Fruit fly (Drosophila melanogaster): ENCODE results near the gene hiro.

Gene hiro

dm6 chr3L:654019-654418 lies 33.7 kb downstream of the hiro start, which contains the start of the genes MED30 and Rev1 (continued):
- TF ChIP-seq CG11762 (GFP tag; optimal IDR thresholded peaks at IDR 0.05; ENCODE audit: insufficient read depth) (peak; percentile 92), CG3032 (tag; optimal IDR thresholded peaks at IDR 0.05) (peak; percentile 89), pdm3 (GFP tag; optimal IDR thresholded peaks at IDR 0.05) (peak; percentile 97), Met (GFP tag; optimal IDR thresholded peaks at IDR 0.05) (peak; percentile 96), fd59A (GFP tag; optimal IDR thresholded peaks at IDR 0.05) (peak; percentile 71), CG15336 (GFP tag; IDR thresholded peaks at IDR 0.05) (peak; percentile 87), Sox14 (GFP tag; optimal IDR thresholded peaks at IDR 0.05) (peak; percentile 94), CG10631 (GFP tag; optimal IDR thresholded peaks at IDR 0.05) (peak; percentile 97), CG6854 (GFP tag; optimal IDR thresholded peaks at IDR 0.05) (peak; percentile 72), ss (GFP tag; optimal IDR thresholded peaks at IDR 0.05) (peak; percentile 38 to 80), CG7368 (GFP tag; optimal IDR thresholded peaks at IDR 0.05) (peak; percentile 91), CG6276 (GFP tag; optimal IDR thresholded peaks at IDR 0.05) (peak; percentile 70), Lpt (GFP tag; optimal IDR thresholded peaks at IDR 0.05) (peak; percentile 86), CG8119 (GFP tag; IDR thresholded peaks at IDR 0.05) (peak; percentile 80), esn (GFP tag; optimal IDR thresholded peaks at IDR 0.05) (peak; percentile 97)

- TF ChIP-seq Eip78C (GFP tag) (peak; percentile 22), CG6163 (GFP tag; IDR thresholded peaks at IDR 0.05) (0 out of 3 replicates have a peak, but pooled peaks have one; percentile 8), cyc (GFP tag; optimal IDR thresholded peaks at IDR 0.05) (no peak), CG16779 (tag; optimal IDR thresholded peaks at IDR 0.05) (no peak), CG7368 (GFP tag; optimal IDR thresholded peaks at IDR 0.05) (no peak), CG8632 (GFP tag; optimal IDR thresholded peaks at IDR 0.05) (no peak), Sox15 (GFP tag; optimal IDR thresholded peaks at IDR 0.05) (no peak), dac (GFP tag; optimal IDR thresholded peaks at IDR 0.05) (no peak), CG10631 (GFP tag; optimal IDR thresholded peaks at IDR 0.05) (no peak), svp (GFP tag) (peak; percentile 63), CG6276 (GFP tag; optimal IDR thresholded peaks at IDR 0.05) (no peak)
Observed at dm6 chr3L:652637-653036, 35.1 kb downstream of the hiro start, which contains the start of gene CG3402. Gene CG3402 (minus strand): TSS chr3L:652881.

dm6 chr3L:649025-649769 lies 38.6 kb downstream of the hiro start:
- TF ChIP-seq CG34406 (GFP tag; optimal IDR thresholded peaks at IDR 0.05) (no peak), spab (GFP tag; optimal IDR thresholded peaks at IDR 0.05) (no peak), ss (GFP tag; optimal IDR thresholded peaks at IDR 0.05) (no peak), CG6276 (GFP tag; optimal IDR thresholded peaks at IDR 0.05) (no peak), CG11762 (GFP tag; optimal IDR thresholded peaks at IDR 0.05; ENCODE audit: insufficient read depth) (no peak), CG6808 (GFP tag; optimal IDR thresholded peaks at IDR 0.05) (no peak), CG10631 (GFP tag; optimal IDR thresholded peaks at IDR 0.05) (no peak), fd59A (GFP tag; optimal IDR thresholded peaks at IDR 0.05) (no peak), Eip75B (GFP tag; optimal IDR thresholded peaks at IDR 0.05) (no peak), CG6163 (GFP tag; IDR thresholded peaks at IDR 0.05) (0 out of 3 replicates have a peak, but pooled peaks have one; percentile 22), CG4318 (GFP tag; optimal IDR thresholded peaks at IDR 0.05) (no peak), Eip78C (GFP tag) (peak; percentile 17), Gug (GFP tag; IDR thresholded peaks at IDR 0.05) (no peak), achi (GFP tag; optimal IDR thresholded peaks at IDR 0.05) (no peak), lz (GFP tag; optimal IDR thresholded peaks at IDR 0.05) (no peak), CG3032 (tag; optimal IDR thresholded peaks at IDR 0.05) (no peak), Hr38 (GFP tag; optimal IDR thresholded peaks at IDR 0.05) (no peak), fkh (GFP tag; optimal IDR thresholded peaks at IDR 0.05) (peak; percentile 62), svp (GFP tag) (peak; percentile 68), Blimp-1 (GFP tag; optimal IDR thresholded peaks at IDR 0.05) (no peak), CG7368 (GFP tag; optimal IDR thresholded peaks at IDR 0.05) (no peak), Hr4 (GFP tag; optimal IDR thresholded peaks at IDR 0.05) (no peak), CG11902 (GFP tag; optimal IDR thresholded peaks at IDR 0.05) (no peak), Ets21C (GFP tag; optimal IDR thresholded peaks at IDR 0.05) (no peak)
